Fruit fly (Drosophila melanogaster) whole organism, adult: ENCODE measurements around the gene CG14883.

Experiments used
- CG11617 ChIP-seq: fragments of 200-800 bp; sonication (Bioruptor generic); optimal IDR thresholded peaks from 2 replicates; lab custom pipeline; 2017; ENCODE audit warnings: mild to moderate bottlenecking, missing biosample characterization, missing genetic modification reagents, missing genetic modification characterization
- CG12768 ChIP-seq: fragments of 200-800 bp; sonication (Bioruptor generic); optimal IDR thresholded peaks from 2 replicates; lab custom pipeline; 2017; ENCODE audit warnings: missing biosample characterization, missing genetic modification characterization, mild to moderate bottlenecking, moderate library complexity, missing genetic modification reagents
- CG14711 ChIP-seq: fragments of 200-800 bp; sonication (Bioruptor generic); optimal IDR thresholded peaks from 2 replicates; lab custom pipeline; 2018; ENCODE audit warnings: missing biosample characterization, mild to moderate bottlenecking, missing genetic modification characterization, moderate library complexity
- CG1620 ChIP-seq: fragments of 200-800 bp; sonication (Bioruptor generic); optimal IDR thresholded peaks from 2 replicates; lab custom pipeline; 2016; ENCODE audit warnings: missing biosample characterization, missing genetic modification characterization
- CG33017 ChIP-seq: fragments of 200-800 bp; sonication (Bioruptor generic); optimal IDR thresholded peaks from 2 replicates; lab custom pipeline; 2018; ENCODE audit warnings: missing biosample characterization, mild to moderate bottlenecking, missing genetic modification characterization, moderate library complexity
- CG5204 ChIP-seq: fragments of 200-800 bp; sonication (Bioruptor generic); optimal IDR thresholded peaks from 2 replicates; lab custom pipeline; 2016; ENCODE audit warnings: missing biosample characterization, missing genetic modification characterization
- CG7045 ChIP-seq: fragments of 200-800 bp; sonication (Bioruptor generic); optimal IDR thresholded peaks from 2 replicates; lab custom pipeline; 2017; ENCODE audit warnings: missing biosample characterization, mild to moderate bottlenecking, missing genetic modification characterization
- CG7101 ChIP-seq: fragments of 200-800 bp; sonication (Bioruptor generic); optimal IDR thresholded peaks from 2 replicates; lab custom pipeline; 2018; ENCODE audit warnings: missing biosample characterization, mild to moderate bottlenecking, missing genetic modification characterization, moderate library complexity
- Clk ChIP-seq: fragments of 200-800 bp; sonication (Bioruptor generic); optimal IDR thresholded peaks from 2 replicates; lab custom pipeline; 2017; ENCODE audit warnings: missing biosample characterization, missing genetic modification characterization
- Crg-1 ChIP-seq: fragments of 200-800 bp; sonication (Bioruptor generic); optimal IDR thresholded peaks from 2 replicates; lab custom pipeline; 2016; ENCODE audit warnings: missing biosample characterization, missing genetic modification characterization
- Hr96 ChIP-seq: fragments of 200-800 bp; sonication (Bioruptor generic); optimal IDR thresholded peaks from 2 replicates; lab custom pipeline; 2016; ENCODE audit warnings: missing biosample characterization, missing genetic modification characterization
- Mnt ChIP-seq: fragments of 200-800 bp; sonication (Bioruptor generic); optimal IDR thresholded peaks from 2 replicates; lab custom pipeline; 2016; ENCODE audit warnings: missing biosample characterization, mild to moderate bottlenecking, missing genetic modification characterization
- bab1 ChIP-seq: fragments of 200-800 bp; sonication (Bioruptor generic); optimal IDR thresholded peaks from 3 replicates; lab custom pipeline; 2019; ENCODE audit warnings: missing biosample characterization, mild to moderate bottlenecking, missing genetic modification characterization, moderate library complexity
- cic ChIP-seq: fragments of 200-800 bp; sonication (Bioruptor generic); optimal IDR thresholded peaks from 2 replicates; lab custom pipeline; 2017; ENCODE audit warnings: missing biosample characterization, mild to moderate bottlenecking, missing genetic modification characterization, moderate library complexity
- cnc ChIP-seq, 2 experiments: fragments of >200 bp; optimal IDR thresholded peaks; 2 replicates each; lab custom pipeline; 2017
- kay ChIP-seq: fragments of 200-800 bp; sonication (Bioruptor generic); peaks from one replicate; lab custom pipeline; 2016; ENCODE audit warnings: missing biosample characterization, missing genetic modification characterization, borderline replicate concordance
- ovo ChIP-seq: fragments of 200-800 bp; sonication (Bioruptor generic); optimal IDR thresholded peaks from 2 replicates; lab custom pipeline; 2016; ENCODE audit warnings: missing biosample characterization, missing genetic modification characterization
- pad ChIP-seq: fragments of 200-800 bp; sonication (Bioruptor generic); optimal IDR thresholded peaks from 3 replicates; lab custom pipeline; 2017; ENCODE audit warnings: missing biosample characterization, missing genetic modification characterization, mild to moderate bottlenecking, moderate library complexity, missing genetic modification reagents
- tj ChIP-seq: fragments of 200-800 bp; sonication (Bioruptor generic); optimal IDR thresholded peaks from 3 replicates; lab custom pipeline; 2017; ENCODE audit warnings: missing biosample characterization, mild to moderate bottlenecking, missing genetic modification characterization, moderate library complexity
- toe ChIP-seq: fragments of 200-800 bp; sonication (Bioruptor generic); optimal IDR thresholded peaks from 2 replicates; lab custom pipeline; 2016; ENCODE audit warnings: missing biosample characterization, missing genetic modification characterization

CG14883 gene

dm6 chr3R:16482276-16482675 lies 26.4 kb downstream of the CG14883 start, which contains the start of gene Sdhaf3:
Gene Sdhaf3 (minus strand): TSS chr3R:16482452.
- no peak for TF ChIP-seq CG14711 (tag; lab: Kevin White, UChicago)
- peak; percentile 39 for TF ChIP-seq Crg-1
- peak; percentile 15 for TF ChIP-seq CG5204 (GFP tag; lab: Kevin White, UChicago)
- TF ChIP-seq cnc (optimal IDR thresholded peaks at IDR 0.05; lab: Kevin White, UChicago), result no peak
- peak; percentile 0 for TF ChIP-seq CG7101 (tag; lab: Kevin White, UChicago)
- TF ChIP-seq Mnt, result peak; percentile 2
- peak; percentile 13 for TF ChIP-seq toe (GFP tag; lab: Kevin White, UChicago)
- TF ChIP-seq kay (GFP tag; lab: Kevin White, UChicago), result peak; percentile 82
- TF ChIP-seq Clk (GFP tag; lab: Kevin White, UChicago), result no peak
- TF ChIP-seq CG1620 (GFP tag; lab: Kevin White, UChicago), result peak; percentile 29

DNA sequence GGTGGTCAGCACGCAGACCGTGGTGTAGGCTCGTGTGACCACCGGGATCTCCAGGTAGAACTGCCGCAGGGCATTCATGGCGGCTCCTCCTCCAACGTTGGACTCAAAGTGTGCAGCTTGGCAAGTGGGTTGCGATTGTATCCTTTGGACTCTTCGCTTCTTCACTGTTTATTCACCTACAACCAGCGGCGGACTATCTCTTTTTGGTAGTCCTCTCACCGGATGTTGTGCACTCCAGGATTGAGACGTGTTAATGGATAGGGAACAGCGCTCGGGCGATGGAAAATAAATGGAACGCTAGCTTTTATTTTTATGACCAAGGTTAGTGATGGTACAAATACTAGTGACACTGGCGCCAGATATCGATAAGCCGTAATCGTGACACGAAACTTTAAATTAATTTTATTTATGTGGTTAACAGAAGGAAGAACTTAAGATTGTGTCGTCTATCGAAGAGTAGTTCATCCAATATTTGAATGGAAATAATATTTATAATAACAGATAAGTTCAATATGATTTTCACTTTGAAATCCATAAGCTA lies 28.1 kb downstream of the CG14883 start, which contains the start of gene Der-2:
Der-2 (minus strand) TSS at position 347 of the 541 bp plus-strand sequence.
- peak; percentile 38 for TF ChIP-seq kay (GFP tag; lab: Kevin White, UChicago)
- TF ChIP-seq bab1 (GFP tag; lab: Kevin White, UChicago), result peak; percentile 22
- no peak for TF ChIP-seq CG33017 (tag; lab: Kevin White, UChicago)
- TF ChIP-seq tj (GFP tag; lab: Kevin White, UChicago), result no peak

DNA sequence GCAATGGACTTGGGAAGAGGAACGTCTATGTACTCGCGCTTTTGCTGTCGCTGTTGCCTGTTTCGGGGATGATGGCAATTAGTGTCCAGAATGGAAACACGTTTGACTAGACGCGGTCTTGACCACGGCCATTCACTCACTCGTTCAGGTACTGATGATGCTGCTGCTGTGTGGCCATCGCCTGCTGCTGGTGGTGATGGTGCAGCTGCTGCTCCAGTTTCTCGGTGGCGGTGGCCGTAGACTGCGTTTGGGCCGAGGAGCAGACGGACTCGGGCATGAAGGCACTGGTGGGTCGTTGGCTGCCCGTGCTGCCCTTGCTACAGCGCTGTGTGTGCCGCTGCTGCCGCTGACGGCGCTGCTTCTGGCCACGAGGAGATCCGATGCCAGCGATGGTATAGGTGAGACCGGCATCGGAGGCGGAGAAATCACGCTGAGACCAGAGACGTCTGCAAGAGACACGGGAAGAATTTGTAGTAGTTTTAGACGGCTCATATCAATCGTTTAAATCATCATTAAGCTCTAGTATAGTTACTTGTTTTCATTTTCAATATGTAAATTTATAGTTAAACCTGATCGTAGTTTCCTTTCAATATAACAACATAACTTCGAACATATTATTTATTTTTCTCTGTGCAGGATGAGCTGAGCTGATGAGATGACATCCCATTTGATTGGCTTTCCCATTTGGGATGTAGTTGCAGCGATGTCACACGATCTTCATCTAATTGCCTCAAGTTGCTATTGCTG lies 29.8 kb downstream of the CG14883 start:
- TF ChIP-seq CG11617 (GFP tag; lab: Kevin White, UChicago), result no peak
- TF ChIP-seq Hr96 (GFP tag; lab: Kevin White, UChicago), result no peak
- TF ChIP-seq CG12768 (GFP tag; lab: Kevin White, UChicago), result no peak
- no peak for TF ChIP-seq CG14711 (tag; lab: Kevin White, UChicago)
- no peak for TF ChIP-seq cnc (optimal IDR thresholded peaks at IDR 0.05; lab: Kevin White, UChicago)
- TF ChIP-seq CG5204 (GFP tag; lab: Kevin White, UChicago), result no peak
- no peak for TF ChIP-seq tj (GFP tag; lab: Kevin White, UChicago)
- TF ChIP-seq CG1620 (GFP tag; lab: Kevin White, UChicago), result no peak
- TF ChIP-seq Mnt, result no peak
- TF ChIP-seq bab1 (GFP tag; lab: Kevin White, UChicago), result no peak
- no peak for TF ChIP-seq CG7101 (tag; lab: Kevin White, UChicago)
- no peak for TF ChIP-seq toe (GFP tag; lab: Kevin White, UChicago)
- no peak for TF ChIP-seq ovo (GFP tag; lab: Kevin White, UChicago)
- TF ChIP-seq kay (GFP tag; lab: Kevin White, UChicago), result no peak
- no peak for TF ChIP-seq pad (GFP tag; lab: Kevin White, UChicago)
- no peak for TF ChIP-seq Clk (GFP tag; lab: Kevin White, UChicago)
- no peak for TF ChIP-seq cic (GFP tag; lab: Kevin White, UChicago)

DNA sequence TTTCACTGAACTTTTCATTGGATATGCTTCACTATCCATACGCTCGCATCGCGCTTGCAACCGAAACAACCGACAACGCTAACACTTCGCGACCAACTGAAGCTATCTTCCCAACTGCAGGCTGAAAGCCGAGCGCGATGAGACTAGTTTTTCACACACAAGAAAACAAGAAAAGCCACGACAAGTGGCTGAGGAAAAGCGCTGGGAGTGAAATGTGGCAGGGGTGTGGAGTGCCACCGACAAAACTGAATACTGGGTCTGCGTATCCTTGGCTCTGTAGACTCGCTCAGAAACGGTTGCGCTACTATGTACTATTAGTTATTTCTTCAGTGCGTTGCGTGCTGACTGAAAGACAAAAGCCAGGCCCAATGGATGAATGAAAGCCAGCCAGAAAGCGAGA lies 39.5 kb downstream of the CG14883 start, which contains the start of gene Cad89D:
Cad89D (minus strand) TSS at position 101 of the 400 bp plus-strand sequence.
- TF ChIP-seq kay (GFP tag; lab: Kevin White, UChicago) (no peak), Mnt (no peak), cic (GFP tag; lab: Kevin White, UChicago) (no peak), CG12768 (GFP tag; lab: Kevin White, UChicago) (no peak), CG14711 (tag; lab: Kevin White, UChicago) (no peak), cnc (optimal IDR thresholded peaks at IDR 0.05; lab: Kevin White, UChicago) (no peak), ovo (GFP tag; lab: Kevin White, UChicago) (no peak), Hr96 (GFP tag; lab: Kevin White, UChicago) (no peak), tj (GFP tag; lab: Kevin White, UChicago) (no peak), Crg-1 (no peak), CG33017 (tag; lab: Kevin White, UChicago) (no peak)

dm6 chr3R:16496209-16496608 lies 40.4 kb downstream of the CG14883 start:
- no peak for TF ChIP-seq kay (GFP tag; lab: Kevin White, UChicago)
- no peak for TF ChIP-seq CG11617 (GFP tag; lab: Kevin White, UChicago)
- TF ChIP-seq bab1 (GFP tag; lab: Kevin White, UChicago), result peak; percentile 39
- no peak for TF ChIP-seq Mnt
- no peak for TF ChIP-seq CG14711 (tag; lab: Kevin White, UChicago)
- TF ChIP-seq CG7045 (GFP tag; lab: Kevin White, UChicago), result no peak

- TF ChIP-seq CG1620 (GFP tag; lab: Kevin White, UChicago), result peak; percentile 5
- TF ChIP-seq toe (GFP tag; lab: Kevin White, UChicago), result no peak
- peak; percentile 44 for TF ChIP-seq CG7101 (tag; lab: Kevin White, UChicago)
- no peak for TF ChIP-seq tj (GFP tag; lab: Kevin White, UChicago)
- peak; percentile 61 for TF ChIP-seq CG7045 (GFP tag; lab: Kevin White, UChicago)
- no peak for TF ChIP-seq CG33017 (tag; lab: Kevin White, UChicago)
- TF ChIP-seq pad (GFP tag; lab: Kevin White, UChicago), result peak; percentile 1
- TF ChIP-seq CG12768 (GFP tag; lab: Kevin White, UChicago), result no peak
- TF ChIP-seq Mnt, result peak; percentile 32
- no peak for TF ChIP-seq Clk (GFP tag; lab: Kevin White, UChicago)
- TF ChIP-seq CG14711 (tag; lab: Kevin White, UChicago), result peak; percentile 9
- peak; percentile 0 for TF ChIP-seq Hr96 (GFP tag; lab: Kevin White, UChicago)
- TF ChIP-seq CG5204 (GFP tag; lab: Kevin White, UChicago), result peak; percentile 41
- peak; percentile 35 for TF ChIP-seq bab1 (GFP tag; lab: Kevin White, UChicago)
These were observed 41.5 kb downstream of the CG14883 start for dm6 chr3R:16497379-16497778.
